Fruit fly (Drosophila melanogaster): ENCODE results near the gene TAF1B.
A peak's percentile ranks its signal among the peaks of the same experiment; 100 is the strongest.

TAF1B gene

dm6 chr3R:10093252-10094030 is 50.5 kb downstream of the TAF1B start (continued):
- TF ChIP-seq sens-2 (GFP tag; IDR thresholded peaks at IDR 0.05): no peak
- peak; percentile 23 for TF ChIP-seq CG17385 (GFP tag; optimal IDR thresholded peaks at IDR 0.05)
- no peak for TF ChIP-seq Doc3 (GFP tag; IDR thresholded peaks at IDR 0.05; ENCODE audit: partially characterized antibody)
- TF ChIP-seq Ravus (GFP tag; IDR thresholded peaks at IDR 0.05): no peak
- TF ChIP-seq CG4328 (GFP tag; optimal IDR thresholded peaks at IDR 0.05): no peak
- no peak for TF ChIP-seq p53 (GFP tag; optimal IDR thresholded peaks at IDR 0.05)
- TF ChIP-seq gce (GFP tag; IDR thresholded peaks at IDR 0.05): no peak
- no peak for TF ChIP-seq ash1 (GFP tag; optimal IDR thresholded peaks at IDR 0.05)
- no peak for TF ChIP-seq CG9797 (GFP tag; optimal IDR thresholded peaks at IDR 0.05)
- TF ChIP-seq CG10462 (GFP tag; optimal IDR thresholded peaks at IDR 0.05): no peak
- no peak for TF ChIP-seq croc (GFP tag; conservative IDR thresholded peaks at IDR 0.05)
- TF ChIP-seq CG31365 (tag; optimal IDR thresholded peaks at IDR 0.05): peak; percentile 8
- peak; percentile 45 for TF ChIP-seq HmgZ (tag; optimal IDR thresholded peaks at IDR 0.05)
- no peak for TF ChIP-seq CG3726 (GFP tag; IDR thresholded peaks at IDR 0.05)
- TF ChIP-seq Mes4 (GFP tag; optimal IDR thresholded peaks at IDR 0.05): no peak
- TF ChIP-seq hth (optimal IDR thresholded peaks at IDR 0.05): no peak
- no peak for TF ChIP-seq ewg (GFP tag; optimal IDR thresholded peaks at IDR 0.05)
- TF ChIP-seq pita (GFP tag; optimal IDR thresholded peaks at IDR 0.05): no peak
- TF ChIP-seq Lpt (GFP tag; optimal IDR thresholded peaks at IDR 0.05): no peak
- TF ChIP-seq tgo (GFP tag; IDR thresholded peaks at IDR 0.05): no peak
- no peak for TF ChIP-seq Six4 (GFP tag; optimal IDR thresholded peaks at IDR 0.05)
- no peak for TF ChIP-seq Fer3 (tag; optimal IDR thresholded peaks at IDR 0.05)
- no peak for TF ChIP-seq ac (GFP tag; optimal IDR thresholded peaks at IDR 0.05)
- TF ChIP-seq CG16813 (GFP tag; IDR thresholded peaks at IDR 0.05; ENCODE audit: partially characterized antibody): no peak; the same call in 2 of the 3 replicates
- TF ChIP-seq CG13287 (GFP tag; IDR thresholded peaks at IDR 0.05; ENCODE audit: partially characterized antibody): peak; percentile 44
- TF ChIP-seq CG10366 (GFP tag; IDR thresholded peaks at IDR 0.05): no peak
- TF ChIP-seq shn (GFP tag; optimal IDR thresholded peaks at IDR 0.05): no peak
- peak; percentile 43; the same call in 1 of the 2 replicates for TF ChIP-seq bbx (GFP tag; IDR thresholded peaks at IDR 0.05; ENCODE audit: partially characterized antibody)
- TF ChIP-seq en (GFP tag; optimal IDR thresholded peaks at IDR 0.05): no peak
- no peak for TF ChIP-seq CG7556 (GFP tag; optimal IDR thresholded peaks at IDR 0.05)
- TF ChIP-seq tap (tag; optimal IDR thresholded peaks at IDR 0.05): no peak
- TF ChIP-seq CG2129 (GFP tag; IDR thresholded peaks at IDR 0.05; ENCODE audit: partially characterized antibody): no peak
- no peak for TF ChIP-seq ham (GFP tag; IDR thresholded peaks at IDR 0.05)
- TF ChIP-seq MTF-1 (GFP tag; optimal IDR thresholded peaks at IDR 0.05; ENCODE audit: borderline replicate concordance): peak; percentile 44
- no peak for TF ChIP-seq fd96Cb (tag; optimal IDR thresholded peaks at IDR 0.05)
- TF ChIP-seq CG14667 (GFP tag; IDR thresholded peaks at IDR 0.05): no peak
- no peak for TF ChIP-seq jigr1 (GFP tag; IDR thresholded peaks at IDR 0.05)
- no peak for TF ChIP-seq dan (GFP tag; IDR thresholded peaks at IDR 0.05)
- no peak for TF ChIP-seq CG10959 (GFP tag; IDR thresholded peaks at IDR 0.05)
- TF ChIP-seq Ets97D (GFP tag; optimal IDR thresholded peaks at IDR 0.05): no peak
- TF ChIP-seq CG2889 (GFP tag; IDR thresholded peaks at IDR 0.05): no peak
- TF ChIP-seq gcm (GFP tag; optimal IDR thresholded peaks at IDR 0.05): no peak
- no peak for TF ChIP-seq B-H1 (GFP tag; IDR thresholded peaks at IDR 0.05)
- TF ChIP-seq hb (GFP tag; IDR thresholded peaks at IDR 0.05; ENCODE audit: partially characterized antibody): no peak
- no peak for TF ChIP-seq Atf3 (GFP tag; optimal IDR thresholded peaks at IDR 0.05)
- TF ChIP-seq C15 (GFP tag; IDR thresholded peaks at IDR 0.05): no peak
- TF ChIP-seq CG4282 (GFP tag; optimal IDR thresholded peaks at IDR 0.05): no peak
- no peak for TF ChIP-seq CG15601 (tag; optimal IDR thresholded peaks at IDR 0.05)
- TF ChIP-seq gt (GFP tag; IDR thresholded peaks at IDR 0.05): no peak
- TF ChIP-seq ems (GFP tag; optimal IDR thresholded peaks at IDR 0.05): no peak
- TF ChIP-seq az2 (GFP tag; optimal IDR thresholded peaks at IDR 0.05): no peak
